Fruit fly (Drosophila melanogaster) S2 (cell line): ENCODE measurements around the gene CG14324.

Source experiments
- CG8478 ChIP-seq: fragments of >200 bp; optimal IDR thresholded peaks from 2 replicates; lab custom pipeline; 2018
- CTCF ChIP-seq, 2 experiments: fragments of >200 bp; optimal IDR thresholded peaks; 2 replicates each; lab custom pipeline; 2018

dm6 chr3R:17593470-17593869 is 25.1 kb downstream of the CG14324 start:
- TF ChIP-seq CTCF (optimal IDR thresholded peaks at IDR 0.05; lab: Kevin White, UChicago): no peak
- TF ChIP-seq CG8478 (lab: Kevin White, UChicago): no peak
